Worm (Caenorhabditis elegans): ENCODE results near the gene T25B6.5.

- TF ChIP-seq ztf-29 (GFP tag; IDR thresholded peaks at IDR 0.05) = no peak
- TF ChIP-seq tab-1 (GFP tag; IDR thresholded peaks at IDR 0.05) = no peak
- TF ChIP-seq ztf-23 (GFP tag; IDR thresholded peaks at IDR 0.05) = no peak
- no peak for TF ChIP-seq klf-2 (GFP tag; conservative IDR thresholded peaks at IDR 0.05)
- no peak for TF ChIP-seq flt-1 (GFP tag; IDR thresholded peaks at IDR 0.05)
These were observed 14.7 kb upstream of the T25B6.5 start for ce11 chrX:9036237-9036636.
